Worm (Caenorhabditis elegans) whole organism, L4 larva: Measurements from ENCODE around the gene sru-24.
A peak's percentile ranks its signal among the peaks of the same experiment; 100 is the strongest.

Experiments
- F10B5.3 ChIP-seq: sonication (generic microtip); optimal IDR thresholded peaks from 2 replicates; lab custom pipeline; 2016; ENCODE audit warnings: mild to moderate bottlenecking, missing genetic modification characterization, missing compliant biosample characterization
- R02D3.7 ChIP-seq: fragments of 150-350 bp; sonication (generic microtip); optimal IDR thresholded peaks from 3 replicates; lab custom pipeline; 2014; ENCODE audit warnings: missing biosample characterization, missing genetic modification characterization
- Y5F2A.4 ChIP-seq: fragments of 200-800 bp; sonication (Bioruptor generic); optimal IDR thresholded peaks from 2 replicates; lab custom pipeline; 2018; ENCODE audit warnings: mild to moderate bottlenecking, missing genetic modification characterization, missing compliant biosample characterization
- ZK546.5 ChIP-seq, 2 experiments: sonication (generic microtip); optimal IDR thresholded peaks; 2 replicates each; lab custom pipeline; 2017; ENCODE audit warnings: missing biosample characterization in 2 of 2, missing genetic modification characterization in 2 of 2
- ama-1 ChIP-seq: fragments of 150-350 bp; optimal IDR thresholded peaks from 2 replicates; lab custom pipeline; 2014; ENCODE audit warnings: inconsistent platforms, mixed read lengths
- ceh-28 ChIP-seq: fragments of 150-350 bp; optimal IDR thresholded peaks from 2 replicates; lab custom pipeline; 2014; ENCODE audit warnings: missing biosample characterization, missing genetic modification reagents, missing genetic modification characterization
- ceh-82 ChIP-seq: sonication (generic microtip); optimal IDR thresholded peaks from 2 replicates; lab custom pipeline; 2017; ENCODE audit warnings: missing biosample characterization, missing genetic modification characterization
- cey-2 ChIP-seq: sonication (generic microtip); optimal IDR thresholded peaks from 3 replicates; lab custom pipeline; 2017; ENCODE audit warnings: missing genetic modification characterization, mild to moderate bottlenecking, missing compliant biosample characterization, antibody characterized with exemption, borderline replicate concordance; ENCODE audit not compliant: insufficient read depth
- daf-16 ChIP-seq, 3 experiments: sonication (generic microtip); optimal IDR thresholded peaks; 2 replicates each; lab custom pipeline; 2016 to 2017; ENCODE audit warnings: missing genetic modification characterization in 3 of 3, missing genetic modification reagents in 3 of 3, mild to moderate bottlenecking in 2 of 3, missing compliant biosample characterization in 2 of 3, missing biosample characterization in 1 of 3, moderate library complexity in 1 of 3
- daf-19 ChIP-seq: fragments of 200-800 bp; sonication (Bioruptor generic); conservative IDR thresholded peaks from 2 replicates; pipeline ENCODE4 v1.3.6; 2022; ENCODE audit warnings: missing genetic modification characterization, missing compliant biosample characterization
- dmd-6 ChIP-seq: fragments of 200-800 bp; sonication (Bioruptor generic); IDR thresholded peaks from 2 replicates; pipeline ENCODE4 v1.3.6; 2022; ENCODE audit warnings: missing genetic modification reagents, missing genetic modification characterization, missing compliant biosample characterization
- duxl-1 ChIP-seq: sonication (generic microtip); optimal IDR thresholded peaks from 2 replicates; lab custom pipeline; 2016; ENCODE audit warnings: mild to moderate bottlenecking, missing genetic modification characterization, moderate library complexity, missing compliant biosample characterization; ENCODE audit not compliant: poor library complexity
- egl-43 ChIP-seq: fragments of 200-800 bp; sonication (Bioruptor generic); IDR thresholded peaks from 2 replicates; pipeline ENCODE4 v1.3.6; 2022; ENCODE audit warnings: missing genetic modification reagents, missing genetic modification characterization, missing compliant biosample characterization
- fos-1 ChIP-seq: fragments of 150-350 bp; optimal IDR thresholded peaks from 2 replicates; lab custom pipeline; 2014; ENCODE audit warnings: missing biosample characterization, missing genetic modification characterization
- hif-1 ChIP-seq, 2 experiments: sonication (generic microtip); optimal IDR thresholded peaks; 2 replicates each; lab custom pipeline; 2016 to 2017; ENCODE audit warnings: missing compliant biosample characterization in 2 of 2, missing genetic modification characterization in 2 of 2, missing genetic modification reagents in 2 of 2, missing genotype in 2 of 2, mild to moderate bottlenecking in 1 of 2
- hlh-11 ChIP-seq: fragments of 200-800 bp; sonication (Bioruptor generic); optimal IDR thresholded peaks from 2 replicates; lab custom pipeline; 2018; ENCODE audit warnings: mild to moderate bottlenecking, missing genetic modification characterization, missing compliant biosample characterization
- hlh-30 ChIP-seq: sonication (generic microtip); optimal IDR thresholded peaks from 2 replicates; lab custom pipeline; 2017; ENCODE audit warnings: antibody characterized with exemption, mild to moderate bottlenecking, missing genetic modification characterization, missing compliant biosample characterization; ENCODE audit not compliant: insufficient read depth
- hmg-1.1 ChIP-seq: fragments of 200-800 bp; sonication (Bioruptor generic); IDR thresholded peaks from 2 replicates; pipeline ENCODE4 v1.3.6; 2022; ENCODE audit warnings: missing genetic modification reagents, missing genetic modification characterization, missing compliant biosample characterization
- lim-7 ChIP-seq: fragments of 200-800 bp; sonication (Bioruptor generic); IDR thresholded peaks from 2 replicates; pipeline ENCODE4 v1.3.6; 2022; ENCODE audit warnings: missing genetic modification characterization, missing compliant biosample characterization
- lir-3 ChIP-seq: sonication (generic microtip); optimal IDR thresholded peaks from 2 replicates; lab custom pipeline; 2016; ENCODE audit warnings: mild to moderate bottlenecking, missing genetic modification characterization, missing compliant biosample characterization
- lsy-2 ChIP-seq, 2 experiments: fragments of 150-350 bp in 1 of 2; sonication (generic microtip) in 1 of 2; optimal IDR thresholded peaks; 2 replicates each; lab custom pipeline; 2014 to 2017; ENCODE audit warnings: missing biosample characterization in 2 of 2, missing genetic modification characterization in 2 of 2
- madf-5 ChIP-seq, 2 experiments: fragments of 200-800 bp; sonication (Bioruptor generic); IDR thresholded peaks; 2 replicates each; pipeline ENCODE4 v1.3.6; 2022; ENCODE audit warnings: missing compliant biosample characterization in 2 of 2, missing genetic modification characterization in 2 of 2
- mdl-1 ChIP-seq, 2 experiments: fragments of 150-350 bp in 1 of 2; sonication (generic microtip) in 1 of 2; optimal IDR thresholded peaks; 2 replicates each; lab custom pipeline; 2014 to 2017; ENCODE audit warnings: missing biosample characterization in 2 of 2, missing genetic modification characterization in 2 of 2
- mep-1 ChIP-seq: fragments of 150-350 bp; sonication (generic microtip); optimal IDR thresholded peaks from 3 replicates; lab custom pipeline; 2014; ENCODE audit warnings: missing biosample characterization, missing genetic modification characterization
- mes-2 ChIP-seq: sonication (generic microtip); optimal IDR thresholded peaks from 2 replicates; lab custom pipeline; 2016; ENCODE audit warnings: missing genotype, mild to moderate bottlenecking, missing genetic modification characterization, missing compliant biosample characterization; ENCODE audit not compliant: poor library complexity, severe bottlenecking
- nhr-102 ChIP-seq: sonication (generic microtip); optimal IDR thresholded peaks from 2 replicates; lab custom pipeline; 2016; ENCODE audit warnings: mild to moderate bottlenecking, missing genetic modification characterization, moderate library complexity, missing compliant biosample characterization
- nhr-11 ChIP-seq: fragments of 150-350 bp; optimal IDR thresholded peaks from 2 replicates; lab custom pipeline; 2014; ENCODE audit warnings: missing biosample characterization, missing genetic modification characterization
- nhr-28 ChIP-seq: fragments of 150-350 bp; optimal IDR thresholded peaks from 2 replicates; lab custom pipeline; 2014; ENCODE audit warnings: missing biosample characterization, missing genetic modification characterization
- nhr-41 ChIP-seq: fragments of 200-800 bp; sonication (Bioruptor generic); IDR thresholded peaks from 2 replicates; pipeline ENCODE4 v1.3.6; 2022; ENCODE audit warnings: missing genetic modification reagents, missing genetic modification characterization, missing compliant biosample characterization
- nhr-48 ChIP-seq: sonication (generic microtip); optimal IDR thresholded peaks from 2 replicates; lab custom pipeline; 2016; ENCODE audit warnings: mild to moderate bottlenecking, missing genetic modification characterization, missing compliant biosample characterization
- nhr-77 ChIP-seq: fragments of 150-350 bp; optimal IDR thresholded peaks from 2 replicates; lab custom pipeline; 2014; ENCODE audit warnings: missing biosample characterization, missing genetic modification characterization
- pqm-1 ChIP-seq: sonication (generic microtip); optimal IDR thresholded peaks from 2 replicates; lab custom pipeline; 2017; ENCODE audit warnings: missing biosample characterization, missing genetic modification characterization
- saeg-2 ChIP-seq: fragments of 200-800 bp; sonication (Bioruptor generic); IDR thresholded peaks from 2 replicates; pipeline ENCODE4 v1.3.6; 2022; ENCODE audit warnings: missing genetic modification reagents, missing genetic modification characterization, missing compliant biosample characterization
- snpc-1.2 ChIP-seq: fragments of 200-800 bp; sonication (Bioruptor generic); IDR thresholded peaks from 2 replicates; pipeline ENCODE4 v1.3.6; 2022; ENCODE audit warnings: missing genetic modification reagents, missing genetic modification characterization, missing compliant biosample characterization
- spr-1 ChIP-seq: sonication (generic microtip); optimal IDR thresholded peaks from 2 replicates; lab custom pipeline; 2016; ENCODE audit warnings: mild to moderate bottlenecking, missing genetic modification characterization, missing compliant biosample characterization
- spr-3 ChIP-seq: fragments of 200-800 bp; sonication (Bioruptor generic); optimal IDR thresholded peaks from 2 replicates; lab custom pipeline; 2018; ENCODE audit warnings: mild to moderate bottlenecking, missing genetic modification characterization, missing compliant biosample characterization
- tra-1 ChIP-seq: fragments of 200-800 bp; sonication (Bioruptor generic); IDR thresholded peaks from 2 replicates; pipeline ENCODE4 v1.3.6; 2022; ENCODE audit warnings: missing genetic modification reagents, missing genetic modification characterization, missing compliant biosample characterization
- unc-130 ChIP-seq: sonication (generic microtip); optimal IDR thresholded peaks from 2 replicates; lab custom pipeline; 2016; ENCODE audit warnings: missing genetic modification reagents, missing genetic modification characterization, missing compliant biosample characterization
- zag-1 ChIP-seq: fragments of 150-350 bp; optimal IDR thresholded peaks from 2 replicates; lab custom pipeline; 2014; ENCODE audit warnings: missing biosample characterization, missing genetic modification characterization
- zip-2 ChIP-seq: fragments of 150-350 bp; optimal IDR thresholded peaks from 2 replicates; lab custom pipeline; 2014; ENCODE audit warnings: missing biosample characterization, missing genetic modification characterization
- ztf-11 ChIP-seq: fragments of 150-350 bp; optimal IDR thresholded peaks from 2 replicates; lab custom pipeline; 2014; ENCODE audit warnings: missing biosample characterization, missing genetic modification characterization

sru-24 gene

ce11 chrV:646129-646528 is 25.1 kb downstream of the sru-24 start, which contains the start of gene F48G7.12:
Gene F48G7.12 (minus strand): TSS chrV:646229.
- TF ChIP-seq spr-1 (tag; lab: Kevin White, UChicago) (no peak), nhr-11 (tag; lab: Kevin White, UChicago) (no peak), hlh-30 (tag; lab: Kevin White, UChicago) (no peak), daf-19 (GFP tag; lab: Robert Waterston, UW) (no peak), nhr-41 (no peak), R02D3.7 (no peak)
- TF ChIP-seq, all 104 proteins: peak for 0

- TF ChIP-seq lir-3 (tag; lab: Kevin White, UChicago): no peak
- TF ChIP-seq lim-7: 0 out of 2 replicates have a peak, but pooled peaks have one; percentile 3
- TF ChIP-seq ZK546.5 (tag; optimal IDR thresholded peaks at IDR 0.05; lab: Kevin White, UChicago): no peak
- TF ChIP-seq hmg-1.1 (GFP tag; lab: Robert Waterston, UW): 0 out of 2 replicates have a peak, but pooled peaks have one; percentile 39
- no peak for TF ChIP-seq saeg-2
- TF ChIP-seq hlh-30 (tag; lab: Kevin White, UChicago): peak; percentile 58
- no peak for TF ChIP-seq Y5F2A.4
- no peak for TF ChIP-seq zag-1 (tag; lab: Kevin White, UChicago)
- no peak for TF ChIP-seq F10B5.3 (tag; lab: Kevin White, UChicago)
Observed at ce11 chrV:642750-643149, 28.5 kb downstream of the sru-24 start, which contains the start of gene nhr-190. Gene nhr-190 (minus strand): TSS chrV:642924.

ce11 chrV:638328-638727 is 32.9 kb downstream of the sru-24 start, which contains the start of gene srj-37:
Gene srj-37 (plus strand): TSS chrV:638628.
- TF ChIP-seq ceh-82 (tag; lab: Kevin White, UChicago): no peak
- no peak for TF ChIP-seq tra-1 (GFP tag; lab: Robert Waterston, UW)
- no peak for TF ChIP-seq hmg-1.1 (GFP tag; lab: Robert Waterston, UW)
- TF ChIP-seq madf-5 (GFP tag; IDR thresholded peaks at IDR 0.05; lab: Robert Waterston, UW): no peak
- TF ChIP-seq lir-3 (tag; lab: Kevin White, UChicago): no peak
- TF ChIP-seq nhr-41: no peak
- no peak for TF ChIP-seq cey-2 (tag; lab: Kevin White, UChicago)

ce11 chrV:636281-636680 is 35.0 kb downstream of the sru-24 start, which contains the start of gene pals-31:
Gene pals-31 (plus strand): TSS chrV:636581.
- no peak for TF ChIP-seq hlh-11 (tag; lab: Kevin White, UChicago)
- no peak for TF ChIP-seq snpc-1.2 (GFP tag; lab: Robert Waterston, UW)
- TF ChIP-seq hif-1 (tag; optimal IDR thresholded peaks at IDR 0.05; lab: Kevin White, UChicago): no peak
- no peak for TF ChIP-seq unc-130 (GFP tag; lab: Kevin White, UChicago)
- TF ChIP-seq ama-1: no peak
- no peak for TF ChIP-seq egl-43 (GFP tag; lab: Robert Waterston, UW)
- TF ChIP-seq zip-2 (tag; lab: Kevin White, UChicago): no peak

ce11 chrV:635630-636029 is 35.6 kb downstream of the sru-24 start:
- TF ChIP-seq hif-1 (tag; optimal IDR thresholded peaks at IDR 0.05; lab: Kevin White, UChicago) (peak in 1 of 2 experiments; percentile 4), mes-2 (tag; lab: Kevin White, UChicago) (peak; percentile 33), R02D3.7 (no peak), fos-1 (no peak), lir-3 (tag; lab: Kevin White, UChicago) (no peak), mdl-1 (tag; optimal IDR thresholded peaks at IDR 0.05; lab: Kevin White, UChicago) (peak; percentile 15 to 74), lsy-2 (tag; optimal IDR thresholded peaks at IDR 0.05; lab: Kevin White, UChicago) (peak in 1 of 2 experiments; percentile 2), nhr-48 (tag; lab: Kevin White, UChicago) (peak; percentile 19), mep-1 (tag; lab: Kevin White, UChicago) (peak; percentile 5), ceh-28 (no peak), pqm-1 (tag; lab: Kevin White, UChicago) (peak; percentile 66), nhr-77 (tag; lab: Kevin White, UChicago) (peak; percentile 85), nhr-102 (tag; lab: Kevin White, UChicago) (no peak), lim-7 (no peak), egl-43 (GFP tag; lab: Robert Waterston, UW) (no peak), duxl-1 (tag; lab: Kevin White, UChicago) (peak; percentile 51), hmg-1.1 (GFP tag; lab: Robert Waterston, UW) (0 out of 2 replicates have a peak, but pooled peaks have one; percentile 16), hlh-30 (tag; lab: Kevin White, UChicago) (peak; percentile 87), spr-3 (no peak), ztf-11 (tag; lab: Kevin White, UChicago) (no peak), dmd-6 (GFP tag; lab: Robert Waterston, UW) (peak; percentile 61; the same call in 1 of the 2 replicates), daf-16 (GFP tag; optimal IDR thresholded peaks at IDR 0.05; lab: Kevin White, UChicago) (no peak), daf-16 (tag; optimal IDR thresholded peaks at IDR 0.05; lab: Kevin White, UChicago) (peak; percentile 40), nhr-28 (tag; lab: Kevin White, UChicago) (peak; percentile 98)
